Fruit fly (Drosophila melanogaster) whole organism, embryonic: Measurements from ENCODE around the gene CG2182.

Experiments used
- CG10366 ChIP-seq: fragments of 200-800 bp; sonication (Bioruptor generic); IDR thresholded peaks from 2 replicates; pipeline ENCODE4 v1.3.6; 2022; ENCODE audit warnings: missing biosample characterization, missing genetic modification characterization
- CG10431 ChIP-seq: fragments of 200-800 bp; sonication (Bioruptor generic); optimal IDR thresholded peaks from 3 replicates; lab custom pipeline; 2018; ENCODE audit warnings: missing biosample characterization, mild to moderate bottlenecking, missing genetic modification characterization
- CG12769 ChIP-seq: fragments of 200-800 bp; sonication (Bioruptor generic); optimal IDR thresholded peaks from 2 replicates; lab custom pipeline; 2019; ENCODE audit warnings: missing biosample characterization, mild to moderate bottlenecking, missing genetic modification characterization, moderate library complexity
- CG15479 ChIP-seq: fragments of 200-800 bp; sonication (Bioruptor generic); optimal IDR thresholded peaks from 3 replicates; lab custom pipeline; 2019; ENCODE audit warnings: missing biosample characterization, mild to moderate bottlenecking, missing genetic modification characterization, moderate library complexity
- CG17328 ChIP-seq: fragments of 200-800 bp; sonication (Bioruptor generic); IDR thresholded peaks from 2 replicates; pipeline ENCODE4 v1.3.6; 2022; ENCODE audit warnings: missing biosample characterization, missing genetic modification characterization
- CG17361 ChIP-seq: fragments of 200-800 bp; sonication (Bioruptor generic); IDR thresholded peaks from 3 replicates; pipeline ENCODE4 v1.3.6; 2022; ENCODE audit warnings: missing biosample characterization, missing genetic modification characterization
- CG17912 ChIP-seq: fragments of 200-800 bp; sonication (Bioruptor generic); optimal IDR thresholded peaks from 2 replicates; lab custom pipeline; 2018; ENCODE audit warnings: missing biosample characterization, mild to moderate bottlenecking, missing genetic modification characterization
- CG18262 ChIP-seq: fragments of 200-800 bp; optimal IDR thresholded peaks from 3 replicates; lab custom pipeline; 2019; ENCODE audit warnings: missing biosample characterization, mild to moderate bottlenecking, missing genetic modification characterization, moderate library complexity
- CG2202 ChIP-seq: fragments of 200-800 bp; sonication (Bioruptor generic); optimal IDR thresholded peaks from 2 replicates; lab custom pipeline; 2018; ENCODE audit warnings: missing biosample characterization, mild to moderate bottlenecking, missing genetic modification characterization
- CG2875 ChIP-seq: fragments of 200-800 bp; sonication (Bioruptor generic); optimal IDR thresholded peaks from 2 replicates; lab custom pipeline; 2017; ENCODE audit warnings: missing biosample characterization, mild to moderate bottlenecking, missing genetic modification characterization, missing genetic modification reagents
- CG30020 ChIP-seq: fragments of 200-800 bp; optimal IDR thresholded peaks from 2 replicates; lab custom pipeline; 2019; ENCODE audit warnings: missing biosample characterization, mild to moderate bottlenecking, missing genetic modification characterization, moderate library complexity
- CG31365 ChIP-seq: fragments of 200-800 bp; sonication (Bioruptor generic); optimal IDR thresholded peaks from 2 replicates; lab custom pipeline; 2018; ENCODE audit warnings: missing biosample characterization, mild to moderate bottlenecking, missing genetic modification characterization
- CG32532 ChIP-seq: fragments of 200-800 bp; sonication (Bioruptor generic); IDR thresholded peaks from 2 replicates; pipeline ENCODE4 v1.3.6; 2022; ENCODE audit warnings: missing biosample characterization, missing genetic modification characterization
- CG3726 ChIP-seq: fragments of 200-800 bp; sonication (Bioruptor generic); IDR thresholded peaks from 3 replicates; pipeline ENCODE4, ENCODE4 v1.3.6; 2022; ENCODE audit warnings: missing biosample characterization, missing genetic modification characterization
- CG4424 ChIP-seq: fragments of 200-800 bp; sonication (Bioruptor generic); optimal IDR thresholded peaks from 3 replicates; lab custom pipeline; 2016; ENCODE audit warnings: missing biosample characterization, missing genetic modification characterization
- CG4854 ChIP-seq: fragments of 200-800 bp; sonication (Bioruptor generic); optimal IDR thresholded peaks from 2 replicates; lab custom pipeline; 2016; ENCODE audit warnings: missing biosample characterization, missing genetic modification characterization, inconsistent platforms
- CG6175 ChIP-seq: fragments of 200-800 bp; sonication (Bioruptor generic); IDR thresholded peaks from 3 replicates; pipeline ENCODE4 v1.3.6; 2022; ENCODE audit warnings: missing biosample characterization, missing genetic modification characterization
- CG6689 ChIP-seq: fragments of 200-800 bp; sonication (Bioruptor generic); IDR thresholded peaks from 2 replicates; pipeline ENCODE4 v1.3.6; 2022; ENCODE audit warnings: missing biosample characterization, missing genetic modification characterization
- CG8290 ChIP-seq, 3 experiments: fragments of 200-800 bp; sonication (Bioruptor generic); optimal IDR thresholded peaks; 2 replicates each; lab custom pipeline; 2016 to 2019; ENCODE audit warnings: missing biosample characterization in 3 of 3, missing genetic modification characterization in 3 of 3, mild to moderate bottlenecking in 2 of 3, moderate library complexity in 1 of 3
- CG8359 ChIP-seq: fragments of 200-800 bp; sonication (Bioruptor generic); optimal IDR thresholded peaks from 2 replicates; lab custom pipeline; 2017; ENCODE audit warnings: missing biosample characterization, mild to moderate bottlenecking, missing genetic modification characterization, borderline replicate concordance
- CTCF ChIP-seq: fragments of 200-800 bp; sonication (Bioruptor generic); optimal IDR thresholded peaks from 2 replicates; lab custom pipeline; 2017; ENCODE audit warnings: missing biosample characterization, mild to moderate bottlenecking, missing genetic modification characterization, moderate library complexity
- CkIIα-i1 ChIP-seq: fragments of 200-800 bp; sonication (Bioruptor generic); IDR thresholded peaks from 2 replicates; pipeline ENCODE4 v1.3.6; 2022; ENCODE audit warnings: missing biosample characterization, missing genetic modification characterization
- Dad ChIP-seq: fragments of 200-800 bp; sonication (Bioruptor generic); optimal IDR thresholded peaks from 3 replicates; lab custom pipeline; 2016; ENCODE audit warnings: missing biosample characterization, missing genetic modification characterization
- Hsf ChIP-seq: fragments of 200-800 bp; sonication (Bioruptor generic); optimal IDR thresholded peaks from 3 replicates; lab custom pipeline; 2016; ENCODE audit warnings: missing biosample characterization, missing genetic modification characterization
- MBD-R2 ChIP-seq: fragments of 200-800 bp; sonication (Bioruptor generic); IDR thresholded peaks from 2 replicates; pipeline ENCODE4 v1.3.6; 2022; ENCODE audit warnings: missing biosample characterization, missing genetic modification characterization
- MESR4 ChIP-seq: fragments of 200-800 bp; sonication (Bioruptor generic); optimal IDR thresholded peaks from 2 replicates; lab custom pipeline; 2018; ENCODE audit warnings: missing biosample characterization, mild to moderate bottlenecking, missing genetic modification characterization, moderate library complexity
- Med ChIP-seq: fragments of 200-800 bp; sonication (Bioruptor generic); peaks from one replicate; lab custom pipeline; 2016; ENCODE audit warnings: missing biosample characterization, missing genetic modification characterization, mild to moderate bottlenecking, inconsistent platforms, moderate library complexity
- Meics ChIP-seq: fragments of 200-800 bp; sonication (Bioruptor generic); optimal IDR thresholded peaks from 2 replicates; lab custom pipeline; 2017; ENCODE audit warnings: missing biosample characterization, mild to moderate bottlenecking, missing genetic modification characterization
- Neu2 ChIP-seq: fragments of 200-800 bp; sonication (Bioruptor generic); optimal IDR thresholded peaks from 3 replicates; lab custom pipeline; 2016; ENCODE audit warnings: missing biosample characterization, missing genetic modification characterization, borderline replicate concordance
- Side ChIP-seq: fragments of 200-800 bp; sonication (Bioruptor generic); optimal IDR thresholded peaks from 2 replicates; lab custom pipeline; 2016; ENCODE audit warnings: missing biosample characterization, missing genetic modification characterization
- ac ChIP-seq: fragments of 200-800 bp; sonication (Bioruptor generic); optimal IDR thresholded peaks from 3 replicates; lab custom pipeline; 2017; ENCODE audit warnings: missing biosample characterization, mild to moderate bottlenecking, missing genetic modification characterization
- bbx ChIP-seq: fragments of 200-800 bp; sonication (Bioruptor generic); IDR thresholded peaks from 2 replicates; pipeline ENCODE4 v1.3.6; 2022; ENCODE audit warnings: missing biosample characterization, missing genetic modification characterization; ENCODE audit not compliant: partially characterized antibody
- chif ChIP-seq, 2 experiments: fragments of 200-800 bp; sonication (Bioruptor generic); optimal IDR thresholded peaks; 3 replicates each; lab custom pipeline; 2016; ENCODE audit warnings: missing biosample characterization in 2 of 2, missing genetic modification characterization in 2 of 2
- chinmo ChIP-seq: fragments of 200-800 bp; sonication (Bioruptor generic); IDR thresholded peaks from 4 replicates; pipeline ENCODE4 v1.3.6; 2022; ENCODE audit warnings: missing biosample characterization, missing genetic modification characterization; ENCODE audit not compliant: partially characterized antibody
- ewg ChIP-seq: fragments of 200-800 bp; sonication (Bioruptor generic); optimal IDR thresholded peaks from 3 replicates; lab custom pipeline; 2017; ENCODE audit warnings: mild to moderate bottlenecking, missing biosample characterization, missing genetic modification reagents, missing genetic modification characterization
- exex ChIP-seq: fragments of 200-800 bp; sonication (Bioruptor generic); optimal IDR thresholded peaks from 4 replicates; lab custom pipeline; 2018; ENCODE audit warnings: missing biosample characterization, mild to moderate bottlenecking, missing genetic modification characterization, moderate library complexity
- hkb ChIP-seq, 2 experiments: fragments of 200-800 bp in 1 of 2; fragments of >200 bp in 1 of 2; sonication (Bioruptor generic) in 1 of 2; IDR thresholded peaks in 1 of 2; optimal IDR thresholded peaks in 1 of 2; 2 replicates each; pipeline versions ENCODE4 v1.3.6 to Lab custom; 2017 to 2022; ENCODE audit warnings: missing biosample characterization in 1 of 2, missing genetic modification characterization in 1 of 2
- jigr1 ChIP-seq: fragments of 200-800 bp; sonication (Bioruptor generic); IDR thresholded peaks from 3 replicates; pipeline ENCODE4 v1.3.6; 2022; ENCODE audit warnings: missing biosample characterization, missing genetic modification characterization
- phol ChIP-seq: fragments of 200-800 bp; sonication (Bioruptor generic); optimal IDR thresholded peaks from 3 replicates; lab custom pipeline; 2018; ENCODE audit warnings: missing biosample characterization, mild to moderate bottlenecking, missing genetic modification characterization, moderate library complexity
- pzg ChIP-seq: fragments of 200-800 bp; sonication (Bioruptor generic); optimal IDR thresholded peaks from 3 replicates; lab custom pipeline; 2018; ENCODE audit warnings: missing biosample characterization, mild to moderate bottlenecking, missing genetic modification characterization, moderate library complexity
- rib ChIP-seq: fragments of 200-800 bp; sonication (Bioruptor generic); IDR thresholded peaks from 2 replicates; pipeline ENCODE4 v1.3.6; 2022; ENCODE audit warnings: missing biosample characterization, missing genetic modification characterization
- sr ChIP-seq: fragments of 200-800 bp; sonication (Bioruptor generic); IDR thresholded peaks from 3 replicates; pipeline ENCODE4 v1.3.6; 2022; ENCODE audit warnings: missing biosample characterization, missing genetic modification characterization
- sug ChIP-seq: fragments of 200-800 bp; optimal IDR thresholded peaks from 2 replicates; lab custom pipeline; 2019; ENCODE audit warnings: missing biosample characterization, mild to moderate bottlenecking, missing genetic modification characterization, moderate library complexity
- ttk ChIP-seq: fragments of 200-800 bp; sonication (Bioruptor generic); IDR thresholded peaks from 2 replicates; pipeline ENCODE4 v2.1.2; 2022; ENCODE audit warnings: missing biosample characterization, missing genetic modification characterization
- z ChIP-seq: fragments of 200-800 bp; sonication (Bioruptor generic); IDR thresholded peaks from 3 replicates; pipeline ENCODE4 v1.3.6; 2022; ENCODE audit warnings: missing biosample characterization, missing genetic modification characterization

Gene CG2182

DNA sequence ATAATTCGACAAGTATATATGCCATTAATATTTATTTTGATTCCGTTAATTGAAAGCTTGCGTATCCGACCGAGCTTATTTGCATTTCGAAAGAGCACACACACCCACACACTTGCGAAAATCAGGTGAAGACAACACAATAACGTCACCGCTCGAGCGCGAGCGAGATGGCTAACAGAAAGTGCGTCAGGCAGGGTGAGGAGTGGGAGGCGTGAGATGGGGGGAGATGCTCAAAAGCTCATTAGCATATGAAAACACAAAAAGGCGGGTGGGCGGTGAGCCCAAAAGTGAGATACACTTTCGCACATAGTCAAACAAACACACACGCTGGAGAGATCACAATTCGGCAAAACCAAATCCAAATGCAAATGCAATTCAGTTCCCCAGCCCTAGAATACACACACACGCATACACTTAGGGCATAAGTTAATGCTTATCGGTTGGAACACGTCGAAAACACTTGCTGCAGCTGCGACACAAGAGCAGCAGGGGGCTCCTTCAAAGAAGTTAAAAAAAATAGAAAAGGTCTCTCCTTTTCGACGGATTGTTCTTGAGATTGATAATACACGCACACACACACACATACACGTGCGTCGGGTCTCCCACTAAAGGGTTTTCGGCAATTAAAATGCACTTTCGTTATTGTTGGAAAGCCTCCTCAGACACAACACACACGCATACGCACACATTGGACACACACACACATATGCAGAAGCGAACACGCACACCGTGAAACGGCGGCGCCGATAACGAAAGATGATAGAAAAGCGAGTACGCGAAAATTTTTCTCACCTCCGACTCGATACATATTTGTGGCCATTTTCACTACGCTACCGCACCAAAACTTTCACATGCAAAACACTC, 11.8 kb downstream of the CG2182 start (continued):
- TF ChIP-seq CG4854 (no peak), MBD-R2 (GFP tag; lab: Robert Waterston, UW) (0 out of 2 replicates have a peak, but pooled peaks have one; percentile 6), CG30020 (no peak), CG17912 (GFP tag; lab: Kevin White, UChicago) (no peak), CG2202 (tag; lab: Kevin White, UChicago) (no peak), CG12769 (tag; lab: Kevin White, UChicago) (peak; percentile 53), CG8290 (GFP tag; optimal IDR thresholded peaks at IDR 0.05; lab: Kevin White, UChicago) (no peak), CG8290 (tag; optimal IDR thresholded peaks at IDR 0.05; lab: Kevin White, UChicago) (no peak), CG10431 (no peak), CG15479 (peak; percentile 71), CG6689 (GFP tag; lab: Robert Waterston, UW) (no peak), Dad (no peak), rib (peak; percentile 8), sr (GFP tag; lab: Robert Waterston, UW) (peak; percentile 85), Meics (GFP tag; lab: Kevin White, UChicago) (no peak), Neu2 (GFP tag; lab: Kevin White, UChicago) (no peak), ac (no peak), CkIIα-i1 (GFP tag; lab: Robert Waterston, UW) (no peak), chinmo (GFP tag; lab: Robert Waterston, UW) (peak; percentile 63; the same call in 2 of the 4 replicates), CG31365 (tag; lab: Kevin White, UChicago) (no peak), sug (tag; lab: Kevin White, UChicago) (no peak), bbx (GFP tag; lab: Robert Waterston, UW) (no peak), z (GFP tag; lab: Robert Waterston, UW) (no peak), CG2875 (GFP tag; lab: Kevin White, UChicago) (no peak), ttk (GFP tag; lab: Robert Waterston, UW) (no peak), CG6175 (GFP tag; lab: Robert Waterston, UW) (no peak), jigr1 (GFP tag; lab: Robert Waterston, UW) (no peak), CTCF (GFP tag; lab: Kevin White, UChicago) (no peak), hkb (optimal IDR thresholded peaks at IDR 0.05; lab: Kevin White, UChicago) (no peak), hkb (GFP tag; IDR thresholded peaks at IDR 0.05; lab: Robert Waterston, UW) (peak; percentile 11; the same call in 1 of the 2 replicates), CG8359 (no peak), CG17361 (GFP tag; lab: Robert Waterston, UW) (no peak)

DNA sequence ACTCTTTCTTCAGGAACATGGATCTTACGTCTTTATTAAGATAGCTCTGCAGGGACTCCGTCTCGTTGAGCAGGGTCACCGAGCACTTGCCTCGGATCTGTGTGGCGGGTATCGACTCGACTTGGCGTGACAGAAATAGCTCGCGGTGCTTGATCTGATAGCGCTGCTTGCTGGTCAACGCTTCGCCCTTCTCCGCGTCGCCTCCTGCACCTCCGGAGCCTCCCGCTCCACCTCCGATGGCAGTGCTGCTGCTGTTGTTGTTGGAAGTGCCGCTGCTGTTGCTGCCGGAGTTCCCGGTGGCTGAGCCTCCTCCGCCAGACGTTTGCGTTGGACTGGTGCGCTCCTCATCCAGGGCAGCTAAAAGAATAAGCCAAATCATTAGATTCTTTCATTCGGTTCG, 16.3 kb downstream of the CG2182 start:
- TF ChIP-seq exex (tag; lab: Kevin White, UChicago) = no peak
- peak; percentile 60 for TF ChIP-seq Med (GFP tag; lab: Kevin White, UChicago)
- TF ChIP-seq, all 482 proteins: peak for 1

DNA sequence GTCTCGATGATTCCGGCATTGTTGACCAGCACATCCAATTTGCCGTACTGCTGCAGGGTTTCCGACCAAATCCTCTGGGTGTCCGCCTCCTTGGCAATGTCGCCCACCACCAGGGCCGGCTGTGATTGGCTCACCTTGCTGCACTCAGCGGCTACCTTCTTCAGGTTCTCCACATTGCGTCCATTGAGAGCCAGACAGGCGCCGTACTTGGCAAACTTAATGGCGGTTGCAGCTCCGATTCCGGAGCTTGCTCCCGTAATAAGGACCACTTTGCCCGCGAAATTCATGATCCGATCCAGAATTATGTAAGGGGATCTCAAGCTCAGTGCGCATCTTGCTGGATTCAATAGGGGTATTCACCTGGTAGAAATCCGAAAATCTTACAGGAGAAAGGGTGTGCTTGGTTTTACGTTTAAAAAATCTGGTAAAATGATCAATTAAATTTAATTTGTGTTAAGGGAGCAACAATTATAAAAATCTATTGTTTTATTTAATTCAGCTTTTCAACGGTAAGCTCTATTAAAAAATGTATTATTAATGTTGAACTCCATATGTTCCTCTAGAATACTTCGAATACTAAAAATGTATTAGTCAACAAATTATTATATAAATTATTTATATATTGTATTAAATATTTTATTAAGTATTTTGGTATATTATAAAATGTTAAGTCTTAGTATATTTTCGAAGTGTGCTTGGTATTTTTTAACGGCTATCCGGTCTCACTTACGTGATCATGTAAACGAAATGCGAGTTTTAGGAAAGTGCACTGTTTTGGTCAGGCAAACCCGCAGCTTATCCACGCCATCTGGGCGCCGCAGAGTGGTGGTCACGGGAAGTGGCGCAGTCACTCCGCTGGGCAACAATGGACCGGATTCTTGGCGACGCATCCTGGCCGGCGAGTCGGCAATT, 22.9 kb downstream of the CG2182 start, which contains the start of the genes CG31548 and CG12170:
Gene CG31548 (minus strand): TSS at position 334 of the 912 bp plus-strand sequence.
Gene CG12170 (plus strand): TSS at position 716 of the 912 bp plus-strand sequence.
- TF ChIP-seq ewg (peak; percentile 32), CG3726 (GFP tag; lab: Robert Waterston, UW) (peak; percentile 19; the same call in 1 of the 3 replicates), CG4424 (GFP tag; lab: Kevin White, UChicago) (peak; percentile 49), phol (tag; lab: Kevin White, UChicago) (peak; percentile 60), CG10366 (GFP tag; lab: Robert Waterston, UW) (peak; percentile 40), CG17328 (peak; percentile 64), CG18262 (tag; lab: Kevin White, UChicago) (peak; percentile 72), pzg (peak; percentile 15), Side (peak; percentile 17), CG10431 (peak; percentile 92), MESR4 (peak; percentile 94), Hsf (GFP tag; lab: Kevin White, UChicago) (peak; percentile 27), CG32532 (peak; percentile 59; the same call in 1 of the 2 replicates), chif (GFP tag; optimal IDR thresholded peaks at IDR 0.05; lab: Kevin White, UChicago) (peak in 1 of 2 experiments; percentile 41)
